Worm (Caenorhabditis elegans): ENCODE data around the gene ssl-1.

Gene ssl-1

ce11 chrIII:12714266-12714665, at the start of gene ssl-1:
TSS of gene ssl-1 (plus strand) at chrIII:12714566.
- no peak for TF ChIP-seq sptf-1 (tag; optimal IDR thresholded peaks at IDR 0.05)
- no peak for TF ChIP-seq ces-1 (GFP tag; optimal IDR thresholded peaks at IDR 0.05)
- no peak for TF ChIP-seq vab-15 (tag; optimal IDR thresholded peaks at IDR 0.05)

ce11 chrIII:12665500-12665907, 48.9 kb upstream of the ssl-1 start:
- TF ChIP-seq F16B12.6 (tag; optimal IDR thresholded peaks at IDR 0.05), result peak; percentile 1
- TF ChIP-seq nhr-85 (tag), result peak; percentile 86
- peak in 1 of 2 experiments; percentile 41 for TF ChIP-seq mdl-1 (tag; optimal IDR thresholded peaks at IDR 0.05)
- peak; percentile 48 for TF ChIP-seq isw-1 (GFP tag; IDR thresholded peaks at IDR 0.05)
- TF ChIP-seq unc-98 (GFP tag; IDR thresholded peaks at IDR 0.05), result 0 out of 2 replicates have a peak, but pooled peaks have one; percentile 27
- TF ChIP-seq ceh-90 (tag; optimal IDR thresholded peaks at IDR 0.05), result peak; percentile 67
- peak; percentile 43 for TF ChIP-seq unc-86 (tag; optimal IDR thresholded peaks at IDR 0.05)
- TF ChIP-seq dpl-1 (GFP tag; optimal IDR thresholded peaks at IDR 0.05), result peak in 1 of 3 experiments; percentile 54
- TF ChIP-seq irx-1 (tag; optimal IDR thresholded peaks at IDR 0.05), result peak; percentile 31
- peak; percentile 87 for TF ChIP-seq lin-14 (GFP tag; optimal IDR thresholded peaks at IDR 0.05)
- TF ChIP-seq unc-130 (tag; optimal IDR thresholded peaks at IDR 0.05), result peak; percentile 28
- peak; percentile 72 for TF ChIP-seq snu-23 (GFP tag; optimal IDR thresholded peaks at IDR 0.05)
- TF ChIP-seq skn-1 (tag; optimal IDR thresholded peaks at IDR 0.05), result peak; percentile 11
- peak; percentile 39; the same call in 1 of the 2 replicates for TF ChIP-seq ceh-88 (GFP tag; IDR thresholded peaks at IDR 0.05)
- TF ChIP-seq nhr-19 (GFP tag; conservative IDR thresholded peaks at IDR 0.05), result peak; percentile 49
- peak; percentile 69 for TF ChIP-seq blmp-1 (tag; optimal IDR thresholded peaks at IDR 0.05)
- TF ChIP-seq lsy-2 (tag; optimal IDR thresholded peaks at IDR 0.05), result peak in 1 of 2 experiments; percentile 41
- peak; percentile 69 for TF ChIP-seq nhr-71 (tag; optimal IDR thresholded peaks at IDR 0.05)
- peak; percentile 56 for TF ChIP-seq pax-3 (tag; optimal IDR thresholded peaks at IDR 0.05)
- TF ChIP-seq fkh-8 (tag; optimal IDR thresholded peaks at IDR 0.05), result peak; percentile 81
- TF ChIP-seq efl-1 (optimal IDR thresholded peaks at IDR 0.05), result peak; percentile 33 to 77
- TF ChIP-seq efl-1 (GFP tag; optimal IDR thresholded peaks at IDR 0.05 in 1 of 2), result peak; percentile 44 to 83
- peak in 1 of 2 experiments; percentile 20 for TF ChIP-seq ztf-11 (tag; optimal IDR thresholded peaks at IDR 0.05)
- TF ChIP-seq swsn-7 (tag; optimal IDR thresholded peaks at IDR 0.05), result peak; percentile 12
- peak; percentile 56 for TF ChIP-seq nhr-47 (tag; optimal IDR thresholded peaks at IDR 0.05)
- TF ChIP-seq mep-1 (tag; optimal IDR thresholded peaks at IDR 0.05), result peak; percentile 13
- TF ChIP-seq rnt-1 (tag; optimal IDR thresholded peaks at IDR 0.05), result peak; percentile 15
- peak; percentile 24 for TF ChIP-seq egl-13 (tag; optimal IDR thresholded peaks at IDR 0.05)
- peak; percentile 29 for TF ChIP-seq tbx-2 (tag; optimal IDR thresholded peaks at IDR 0.05)
- peak; percentile 32 to 37 for TF ChIP-seq lin-35 (GFP tag; optimal IDR thresholded peaks at IDR 0.05)
- peak; percentile 52 for TF ChIP-seq nhr-20 (tag; optimal IDR thresholded peaks at IDR 0.05)

ce11 chrIII:12668821-12669220, 45.5 kb upstream of the ssl-1 start:
- no peak for TF ChIP-seq hpl-2 (GFP tag; optimal IDR thresholded peaks at IDR 0.05)
- TF ChIP-seq grh-1 (GFP tag; IDR thresholded peaks at IDR 0.05), result 0 out of 2 replicates have a peak, but pooled peaks have one; percentile 7
- TF ChIP-seq nhr-19 (GFP tag; conservative IDR thresholded peaks at IDR 0.05), result no peak
- TF ChIP-seq nhr-11 (tag; optimal IDR thresholded peaks at IDR 0.05), result no peak
- TF ChIP-seq efl-1 (optimal IDR thresholded peaks at IDR 0.05), result no peak
- peak in 1 of 2 experiments; percentile 59 for TF ChIP-seq efl-1 (GFP tag; optimal IDR thresholded peaks at IDR 0.05 in 1 of 2)
- TF ChIP-seq C04F5.9 (tag; optimal IDR thresholded peaks at IDR 0.05), result no peak
- TF ChIP-seq lin-35 (GFP tag; optimal IDR thresholded peaks at IDR 0.05), result peak in 1 of 2 experiments; percentile 15
- no peak for TF ChIP-seq mep-1 (tag; optimal IDR thresholded peaks at IDR 0.05)
- no peak for TF ChIP-seq lsy-2 (tag; optimal IDR thresholded peaks at IDR 0.05)
- no peak for TF ChIP-seq tbx-2 (tag; optimal IDR thresholded peaks at IDR 0.05)
- TF ChIP-seq nhr-84 (tag; optimal IDR thresholded peaks at IDR 0.05), result no peak
- TF ChIP-seq blmp-1 (tag; optimal IDR thresholded peaks at IDR 0.05), result peak; percentile 15
- no peak for TF ChIP-seq aly-2 (tag; optimal IDR thresholded peaks at IDR 0.05)
